Worm (Caenorhabditis elegans) whole organism, mixed stage, embryonic: ENCODE data around the gene Y25C1A.13.
"Not testable (repeated sequence)": the region's sequence is repeated elsewhere in the genome, so short reads cannot be mapped to it uniquely, and the experiment has no call there.

Experiments
- M03D4.4 ChIP-seq: sonication (generic microtip); optimal IDR thresholded peaks from 2 replicates; lab custom pipeline; 2017; ENCODE audit warnings: mild to moderate bottlenecking, missing genetic modification characterization, missing compliant biosample characterization
- bed-3 ChIP-seq: fragments of 200-800 bp; sonication (Bioruptor generic); optimal IDR thresholded peaks from 3 replicates; lab custom pipeline; 2018; ENCODE audit warnings: mild to moderate bottlenecking, missing genetic modification characterization, moderate library complexity, missing compliant biosample characterization
- blmp-1 ChIP-seq: fragments of 150-350 bp; optimal IDR thresholded peaks from 2 replicates; lab custom pipeline; 2014; ENCODE audit warnings: missing biosample characterization, missing genetic modification characterization
- ceh-43 ChIP-seq: fragments of 200-800 bp; sonication (Bioruptor generic); optimal IDR thresholded peaks from 2 replicates; lab custom pipeline; 2018; ENCODE audit warnings: mild to moderate bottlenecking, missing genetic modification characterization, moderate library complexity, missing compliant biosample characterization
- ceh-83 ChIP-seq: fragments of 200-800 bp; sonication (Bioruptor generic); optimal IDR thresholded peaks from 2 replicates; lab custom pipeline; 2018; ENCODE audit warnings: mild to moderate bottlenecking, missing genetic modification characterization, missing compliant biosample characterization
- ces-1 ChIP-seq: fragments of 150-350 bp; optimal IDR thresholded peaks from 2 replicates; lab custom pipeline; 2014; ENCODE audit warnings: missing biosample characterization, missing genetic modification reagents, missing genetic modification characterization
- cnd-1 ChIP-seq: fragments of 200-800 bp; sonication (Bioruptor generic); optimal IDR thresholded peaks from 2 replicates; lab custom pipeline; 2018; ENCODE audit warnings: mild to moderate bottlenecking, missing genetic modification characterization, missing compliant biosample characterization
- drap-1 ChIP-seq: fragments of 200-800 bp; sonication (Bioruptor generic); optimal IDR thresholded peaks from 3 replicates; lab custom pipeline; 2018; ENCODE audit warnings: mild to moderate bottlenecking, missing genetic modification characterization, missing compliant biosample characterization
- elt-1 ChIP-seq: sonication (generic microtip); optimal IDR thresholded peaks from 2 replicates; lab custom pipeline; 2017; ENCODE audit warnings: missing genetic modification characterization, mild to moderate bottlenecking, missing compliant biosample characterization, antibody characterized with exemption, moderate library complexity, borderline replicate concordance; ENCODE audit not compliant: insufficient read depth
- elt-3 ChIP-seq: fragments of 150-350 bp; optimal IDR thresholded peaks from 2 replicates; lab custom pipeline; 2014; ENCODE audit warnings: missing biosample characterization, missing genetic modification characterization
- flh-1 ChIP-seq: fragments of 200-800 bp; sonication (Bioruptor generic); optimal IDR thresholded peaks from 2 replicates; lab custom pipeline; 2018; ENCODE audit warnings: mild to moderate bottlenecking, missing genetic modification characterization, moderate library complexity, missing compliant biosample characterization
- ham-2 ChIP-seq: fragments of 200-800 bp; sonication (Bioruptor generic); optimal IDR thresholded peaks from 2 replicates; lab custom pipeline; 2018; ENCODE audit warnings: mild to moderate bottlenecking, missing genetic modification characterization, missing compliant biosample characterization
- hlh-1 ChIP-seq: fragments of 150-350 bp; optimal IDR thresholded peaks from 2 replicates; lab custom pipeline; 2014; ENCODE audit warnings: missing biosample characterization, missing genetic modification reagents, missing genetic modification characterization
- lin-13 ChIP-seq: fragments of 150-350 bp; optimal IDR thresholded peaks from 2 replicates; lab custom pipeline; 2014; ENCODE audit warnings: missing biosample characterization, missing genetic modification characterization
- lin-32 ChIP-seq: fragments of 200-800 bp; sonication (Bioruptor generic); optimal IDR thresholded peaks from 2 replicates; lab custom pipeline; 2018; ENCODE audit warnings: mild to moderate bottlenecking, missing genetic modification characterization, missing compliant biosample characterization
- lsy-2 ChIP-seq: fragments of 150-350 bp; optimal IDR thresholded peaks from 2 replicates; lab custom pipeline; 2014; ENCODE audit warnings: missing biosample characterization, missing genetic modification characterization
- mab-5 ChIP-seq: fragments of 150-350 bp; optimal IDR thresholded peaks from 2 replicates; lab custom pipeline; 2014; ENCODE audit warnings: missing biosample characterization, missing genetic modification characterization
- mls-2 ChIP-seq: sonication (generic microtip); optimal IDR thresholded peaks from 2 replicates; lab custom pipeline; 2016; ENCODE audit warnings: mild to moderate bottlenecking, missing genetic modification characterization, moderate library complexity, missing compliant biosample characterization
- nhr-12 ChIP-seq: fragments of 150-350 bp; optimal IDR thresholded peaks from 2 replicates; lab custom pipeline; 2014; ENCODE audit warnings: missing biosample characterization, missing genetic modification characterization
- nhr-2 ChIP-seq: fragments of 150-350 bp; optimal IDR thresholded peaks from 2 replicates; lab custom pipeline; 2014; ENCODE audit warnings: missing biosample characterization, missing genetic modification characterization
- nhr-237 ChIP-seq: fragments of 150-350 bp; optimal IDR thresholded peaks from 2 replicates; lab custom pipeline; 2014; ENCODE audit warnings: missing biosample characterization, missing genetic modification characterization
- nhr-28 ChIP-seq: fragments of 150-350 bp; optimal IDR thresholded peaks from 2 replicates; lab custom pipeline; 2014; ENCODE audit warnings: missing biosample characterization, missing genetic modification characterization
- nhr-76 ChIP-seq: sonication (generic microtip); optimal IDR thresholded peaks from 2 replicates; lab custom pipeline; 2017; ENCODE audit warnings: missing biosample characterization, missing genetic modification characterization
- pha-4 ChIP-seq: fragments of 150-350 bp; optimal IDR thresholded peaks from 2 replicates; lab custom pipeline; 2018; ENCODE audit warnings: missing biosample characterization, missing genetic modification reagents, missing genetic modification characterization
- sem-2 ChIP-seq: fragments of 200-800 bp; sonication (Bioruptor generic); optimal IDR thresholded peaks from 2 replicates; lab custom pipeline; 2018; ENCODE audit warnings: mild to moderate bottlenecking, missing genetic modification characterization, missing compliant biosample characterization
- snpc-4 ChIP-seq: fragments of 150-350 bp; optimal IDR thresholded peaks from 2 replicates; lab custom pipeline; 2014; ENCODE audit warnings: missing biosample characterization, missing genetic modification characterization
- sptf-1 ChIP-seq: sonication (generic microtip); optimal IDR thresholded peaks from 2 replicates; lab custom pipeline; 2017; ENCODE audit warnings: mild to moderate bottlenecking, missing genetic modification characterization, moderate library complexity, missing compliant biosample characterization
- tbx-8 ChIP-seq: fragments of 200-800 bp; sonication (Bioruptor generic); optimal IDR thresholded peaks from 2 replicates; lab custom pipeline; 2018; ENCODE audit warnings: mild to moderate bottlenecking, missing genetic modification characterization, moderate library complexity, missing compliant biosample characterization
- unc-120 ChIP-seq: sonication (generic microtip); optimal IDR thresholded peaks from 2 replicates; lab custom pipeline; 2017; ENCODE audit warnings: missing genetic modification characterization, missing compliant biosample characterization; ENCODE audit not compliant: poor library complexity, severe bottlenecking
- unc-39 ChIP-seq: fragments of 150-350 bp; optimal IDR thresholded peaks from 2 replicates; lab custom pipeline; 2014; ENCODE audit warnings: missing biosample characterization, missing genetic modification characterization
- unc-62 ChIP-seq: fragments of 150-350 bp; optimal IDR thresholded peaks from 2 replicates; lab custom pipeline; 2014; ENCODE audit warnings: missing biosample characterization, missing genetic modification reagents, missing genetic modification characterization
- zip-8 ChIP-seq: fragments of 150-350 bp; optimal IDR thresholded peaks from 2 replicates; lab custom pipeline; 2014; ENCODE audit warnings: missing biosample characterization, missing genetic modification characterization
- ztf-11 ChIP-seq: fragments of 150-350 bp; optimal IDR thresholded peaks from 2 replicates; lab custom pipeline; 2014; ENCODE audit warnings: missing biosample characterization, missing genetic modification characterization

Y25C1A.13 gene

ce11 chrII:3142855-3143254 lies 31.8 kb upstream of the Y25C1A.13 start, which contains the start of gene sri-42:
sri-42 (minus strand) TSS chrII:3142955.
- TF ChIP-seq blmp-1 (tag; lab: Kevin White, UChicago); drap-1 (GFP tag; lab: Kevin White, UChicago); elt-1: not testable (repeated sequence)

DNA sequence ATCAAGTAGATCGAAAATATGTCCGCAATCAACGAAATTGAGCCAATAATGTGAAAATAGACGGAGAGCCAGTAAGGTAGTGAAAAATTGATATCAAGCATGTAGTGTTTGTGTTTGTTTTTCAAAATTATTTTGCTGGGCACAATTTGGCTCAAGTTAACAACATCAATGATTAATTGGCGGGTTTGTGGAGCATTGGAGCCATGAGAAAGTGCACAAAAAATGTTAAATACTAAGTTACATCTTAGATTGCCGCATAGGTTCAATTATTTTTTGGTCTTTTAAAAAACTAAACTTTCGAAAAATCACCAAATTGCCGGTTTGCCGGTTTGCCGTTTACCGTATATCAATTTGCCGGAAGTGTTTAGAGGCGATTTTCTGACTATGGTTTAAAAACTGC lies 26.8 kb upstream of the Y25C1A.13 start, which contains the start of gene sri-54:
Gene sri-54, minus strand, starts transcription at position 101 of the 400 bp plus-strand sequence.
- TF ChIP-seq flh-1 (no peak), M03D4.4 (no peak), mab-5 (tag; lab: Kevin White, UChicago) (no peak), unc-120 (tag; lab: Kevin White, UChicago) (no peak), sptf-1 (no peak), nhr-76 (tag; lab: Kevin White, UChicago) (no peak), lsy-2 (tag; lab: Kevin White, UChicago) (no peak), nhr-28 (tag; lab: Kevin White, UChicago) (no peak), lin-13 (tag; lab: Kevin White, UChicago) (no peak), bed-3 (GFP tag; lab: Kevin White, UChicago) (no peak), ceh-43 (GFP tag; lab: Kevin White, UChicago) (no peak), ces-1 (no peak), nhr-2 (no peak), elt-3 (tag; lab: Kevin White, UChicago) (no peak), ceh-83 (GFP tag; lab: Kevin White, UChicago) (no peak), nhr-12 (tag; lab: Kevin White, UChicago) (no peak), nhr-237 (tag; lab: Kevin White, UChicago) (no peak), zip-8 (tag; lab: Kevin White, UChicago) (no peak)

- TF ChIP-seq flh-1 = no peak
- no peak for TF ChIP-seq ham-2 (GFP tag; lab: Kevin White, UChicago)
- no peak for TF ChIP-seq lin-32 (GFP tag; lab: Kevin White, UChicago)
- no peak for TF ChIP-seq cnd-1 (tag; lab: Kevin White, UChicago)
- TF ChIP-seq hlh-1 (tag; lab: Kevin White, UChicago) = no peak
- no peak for TF ChIP-seq nhr-76 (tag; lab: Kevin White, UChicago)
- no peak for TF ChIP-seq elt-3 (tag; lab: Kevin White, UChicago)
- TF ChIP-seq, all 35 proteins: peak for 0
Observed at ce11 chrII:3135293-3135692, 24.2 kb upstream of the Y25C1A.13 start.

ce11 chrII:3129007-3129406 lies 18.0 kb upstream of the Y25C1A.13 start, which contains the start of gene chil-24:
chil-24 (plus strand) TSS chrII:3129162.
- TF ChIP-seq cnd-1 (tag; lab: Kevin White, UChicago) (no peak), ceh-43 (GFP tag; lab: Kevin White, UChicago) (no peak), ham-2 (GFP tag; lab: Kevin White, UChicago) (no peak), unc-120 (tag; lab: Kevin White, UChicago) (no peak), elt-1 (no peak), lin-13 (tag; lab: Kevin White, UChicago) (no peak), snpc-4 (tag; lab: Kevin White, UChicago) (no peak), tbx-8 (no peak), sptf-1 (no peak), unc-62 (no peak), nhr-12 (tag; lab: Kevin White, UChicago) (no peak), elt-3 (tag; lab: Kevin White, UChicago) (no peak), mls-2 (tag; lab: Kevin White, UChicago) (no peak), nhr-2 (no peak), pha-4 (tag; lab: Kevin White, UChicago) (no peak), drap-1 (GFP tag; lab: Kevin White, UChicago) (no peak), unc-39 (no peak), ztf-11 (no peak), lsy-2 (tag; lab: Kevin White, UChicago) (no peak), nhr-76 (tag; lab: Kevin White, UChicago) (no peak)
- TF ChIP-seq, all 35 proteins: peak for 0

DNA sequence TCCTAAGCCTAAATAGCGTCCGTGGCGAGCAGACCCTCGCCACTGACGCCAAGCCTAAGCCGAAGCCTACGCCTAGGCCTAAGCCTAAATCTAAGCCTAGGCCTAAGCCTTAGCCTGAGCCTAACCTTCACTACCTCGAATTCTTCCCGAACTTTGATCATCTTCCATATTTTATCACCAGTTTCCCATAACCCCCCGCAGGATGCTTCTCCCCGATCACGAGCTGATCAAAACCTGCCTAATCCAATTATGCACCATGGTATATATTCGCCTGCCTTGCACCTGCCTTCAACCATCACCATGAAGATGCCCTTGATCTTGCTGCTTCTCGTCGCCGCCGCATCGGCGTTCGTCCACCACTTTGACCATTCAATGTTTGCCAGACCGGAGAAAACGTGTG lies 15.7 kb upstream of the Y25C1A.13 start, which contains the start of gene ins-31:
Gene ins-31, plus strand, starts transcription at position 301 of the 400 bp plus-strand sequence.
- not testable (repeated sequence) for TF ChIP-seq bed-3 (GFP tag; lab: Kevin White, UChicago); sem-2; blmp-1 (tag; lab: Kevin White, UChicago)
